Fruit fly (Drosophila melanogaster) whole organism, pupa: Measurements from ENCODE around the gene Shc.

Source experiments
- CG10348 ChIP-seq: fragments of 200-800 bp; sonication (Bioruptor generic); IDR thresholded peaks from 2 replicates; pipeline ENCODE4 v1.3.6; 2022; ENCODE audit warnings: missing biosample characterization, missing genetic modification characterization
- CG12605 ChIP-seq: fragments of 200-800 bp; sonication (Bioruptor generic); IDR thresholded peaks from 2 replicates; pipeline ENCODE4 v1.3.6; 2022; ENCODE audit warnings: missing biosample characterization, missing genetic modification characterization
- CG13204 ChIP-seq: fragments of 200-800 bp; sonication (Bioruptor generic); optimal IDR thresholded peaks from 2 replicates; lab custom pipeline; 2018; ENCODE audit warnings: missing biosample characterization, mild to moderate bottlenecking, missing genetic modification characterization, moderate library complexity
- CG14655 ChIP-seq: fragments of 200-800 bp; sonication (Bioruptor generic); optimal IDR thresholded peaks from 3 replicates; lab custom pipeline; 2017; ENCODE audit warnings: mild to moderate bottlenecking, missing biosample characterization, missing genetic modification reagents, missing genetic modification characterization
- CG15710 ChIP-seq: fragments of 200-800 bp; sonication (Bioruptor generic); optimal IDR thresholded peaks from 2 replicates; lab custom pipeline; 2018; ENCODE audit warnings: missing biosample characterization, mild to moderate bottlenecking, missing genetic modification characterization, moderate library complexity
- CG17806 ChIP-seq: fragments of 200-800 bp; sonication (Bioruptor generic); optimal IDR thresholded peaks from 2 replicates; lab custom pipeline; 2018; ENCODE audit warnings: missing biosample characterization, mild to moderate bottlenecking, missing genetic modification characterization, moderate library complexity
- CG32121 ChIP-seq: fragments of 200-800 bp; sonication (Bioruptor generic); IDR thresholded peaks from 2 replicates; pipeline ENCODE4 v1.3.6; 2022; ENCODE audit warnings: missing biosample characterization, missing genetic modification characterization
- CG34367 ChIP-seq: fragments of 200-800 bp; sonication (Bioruptor generic); optimal IDR thresholded peaks from 2 replicates; lab custom pipeline; 2018; ENCODE audit warnings: missing biosample characterization, mild to moderate bottlenecking, missing genetic modification characterization
- CG4496 ChIP-seq: fragments of 200-800 bp; sonication (Bioruptor generic); IDR thresholded peaks from 3 replicates; pipeline ENCODE4 v1.3.6; 2022; ENCODE audit warnings: missing biosample characterization, missing genetic modification characterization
- CG8159 ChIP-seq: fragments of 200-800 bp; sonication (Bioruptor generic); optimal IDR thresholded peaks from 3 replicates; lab custom pipeline; 2018; ENCODE audit warnings: missing biosample characterization, mild to moderate bottlenecking, missing genetic modification characterization, moderate library complexity
- CG8301 ChIP-seq: fragments of 200-800 bp; sonication (Bioruptor generic); optimal IDR thresholded peaks from 2 replicates; lab custom pipeline; 2018; ENCODE audit warnings: missing biosample characterization, mild to moderate bottlenecking, missing genetic modification characterization
- CG9948 ChIP-seq: fragments of 200-800 bp; sonication (Bioruptor generic); optimal IDR thresholded peaks from 2 replicates; lab custom pipeline; 2018; ENCODE audit warnings: missing biosample characterization, mild to moderate bottlenecking, missing genetic modification characterization, moderate library complexity
- D1 ChIP-seq: fragments of 200-800 bp; sonication (Bioruptor generic); optimal IDR thresholded peaks from 2 replicates; lab custom pipeline; 2018; ENCODE audit warnings: missing biosample characterization, mild to moderate bottlenecking, missing genetic modification characterization, moderate library complexity
- EcR ChIP-seq: fragments of 200-800 bp; sonication (Bioruptor generic); optimal IDR thresholded peaks from 3 replicates; lab custom pipeline; 2019; ENCODE audit warnings: missing biosample characterization, missing genetic modification characterization, mild to moderate bottlenecking, moderate library complexity, missing genetic modification reagents
- Ets98B ChIP-seq: fragments of 200-800 bp; sonication (Bioruptor generic); IDR thresholded peaks from 2 replicates; pipeline ENCODE4 v1.3.6; 2022; ENCODE audit warnings: missing biosample characterization, missing genetic modification characterization
- Pif1A ChIP-seq: fragments of 200-800 bp; sonication (Bioruptor generic); optimal IDR thresholded peaks from 3 replicates; lab custom pipeline; 2016; ENCODE audit warnings: missing biosample characterization, missing genetic modification characterization
- Pif1B ChIP-seq: fragments of 200-800 bp; sonication (Bioruptor generic); optimal IDR thresholded peaks from 3 replicates; lab custom pipeline; 2016; ENCODE audit warnings: missing biosample characterization, missing genetic modification characterization
- Snoo ChIP-seq: fragments of 200-800 bp; sonication (Bioruptor generic); optimal IDR thresholded peaks from 3 replicates; lab custom pipeline; 2017; ENCODE audit warnings: missing biosample characterization, mild to moderate bottlenecking, missing genetic modification characterization, inconsistent platforms
- fd96Ca ChIP-seq: fragments of 200-800 bp; sonication (Bioruptor generic); IDR thresholded peaks from 3 replicates; pipeline ENCODE4 v1.3.6; 2022; ENCODE audit warnings: missing biosample characterization, missing genetic modification characterization
- gl ChIP-seq: fragments of 200-800 bp; sonication (Bioruptor generic); optimal IDR thresholded peaks from 2 replicates; lab custom pipeline; 2018; ENCODE audit warnings: missing biosample characterization, mild to moderate bottlenecking, missing genetic modification characterization
- rn ChIP-seq: fragments of 200-800 bp; sonication (Bioruptor generic); IDR thresholded peaks from 2 replicates; pipeline ENCODE4 v1.3.6; 2022; ENCODE audit warnings: missing biosample characterization, missing genetic modification characterization

Gene Shc

DNA sequence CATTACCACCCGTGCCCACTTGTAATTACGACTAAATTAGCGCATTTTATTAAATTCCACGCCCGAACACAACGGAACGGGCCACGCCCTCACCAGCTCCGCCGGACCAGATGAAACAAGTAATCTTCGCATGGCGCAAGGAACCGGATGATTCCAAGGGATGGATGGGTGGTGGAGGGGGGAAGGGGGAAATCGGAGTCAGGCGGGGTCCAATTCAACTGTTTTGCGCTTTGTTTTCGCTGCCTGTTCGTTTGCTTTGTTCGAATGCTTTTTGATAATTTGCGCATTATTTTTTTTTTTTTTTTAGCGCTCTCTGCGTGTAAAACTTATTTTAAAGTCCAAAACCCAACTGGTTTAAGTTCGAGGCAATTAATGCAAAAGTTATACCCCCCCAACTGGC lies 30.1 kb upstream of the Shc start:
- TF ChIP-seq CG12605 (GFP tag; lab: Robert Waterston, UW) = peak; percentile 30; the same call in 1 of the 2 replicates
- peak; percentile 33 for TF ChIP-seq EcR (GFP tag; lab: Kevin White, UChicago)
- TF ChIP-seq CG4496 (GFP tag; lab: Robert Waterston, UW) = no peak

DNA sequence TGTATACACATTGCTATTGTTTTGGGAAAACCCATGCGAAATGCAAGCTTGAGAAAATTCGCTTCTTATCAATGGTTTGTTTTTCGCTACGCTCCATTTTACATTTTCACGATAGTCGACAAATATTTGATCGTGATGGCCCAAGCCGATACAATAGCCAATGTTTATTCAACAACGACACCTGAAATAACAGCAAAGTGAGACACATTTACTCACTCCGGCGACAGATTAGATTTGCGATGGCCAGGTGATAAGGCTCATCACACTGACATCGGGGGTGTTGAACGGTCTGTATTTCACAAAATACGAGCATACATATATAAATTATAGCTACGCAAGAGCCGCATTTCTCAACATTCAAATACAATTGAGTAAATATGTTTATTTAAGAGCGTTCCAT lies 29.7 kb upstream of the Shc start:
- TF ChIP-seq CG17806 (tag; lab: Kevin White, UChicago) (no peak), CG10348 (GFP tag; lab: Robert Waterston, UW) (no peak), CG32121 (peak; percentile 51; the same call in 1 of the 2 replicates), Pif1B (peak; percentile 12), CG8159 (tag; lab: Kevin White, UChicago) (no peak), D1 (tag; lab: Kevin White, UChicago) (no peak), CG34367 (tag; lab: Kevin White, UChicago) (no peak), Pif1A (GFP tag; lab: Kevin White, UChicago) (peak; percentile 29), CG4496 (GFP tag; lab: Robert Waterston, UW) (peak; percentile 54; the same call in 1 of the 3 replicates), Snoo (tag; lab: Kevin White, UChicago) (no peak), gl (peak; percentile 49), CG14655 (GFP tag; lab: Kevin White, UChicago) (peak; percentile 22)

dm6 chr3L:9398028-9398427 lies 28.8 kb upstream of the Shc start:
- TF ChIP-seq gl = no peak
- TF ChIP-seq CG32121 = no peak
- no peak for TF ChIP-seq CG8301 (tag; lab: Kevin White, UChicago)
- no peak for TF ChIP-seq CG13204 (GFP tag; lab: Kevin White, UChicago)
- no peak for TF ChIP-seq CG14655 (GFP tag; lab: Kevin White, UChicago)
- no peak for TF ChIP-seq CG8159 (tag; lab: Kevin White, UChicago)
- TF ChIP-seq CG9948 (tag; lab: Kevin White, UChicago) = no peak
- no peak for TF ChIP-seq CG34367 (tag; lab: Kevin White, UChicago)
- no peak for TF ChIP-seq CG12605 (GFP tag; lab: Robert Waterston, UW)
- no peak for TF ChIP-seq Ets98B (GFP tag; lab: Robert Waterston, UW)
- no peak for TF ChIP-seq Pif1B
- TF ChIP-seq, all 21 proteins: peak for 0

dm6 chr3L:9398435-9398981 lies 28.3 kb upstream of the Shc start:
- no peak for TF ChIP-seq Pif1A (GFP tag; lab: Kevin White, UChicago)
- peak; percentile 3 for TF ChIP-seq D1 (tag; lab: Kevin White, UChicago)
- no peak for TF ChIP-seq Pif1B
- TF ChIP-seq CG4496 (GFP tag; lab: Robert Waterston, UW) = peak; percentile 50; the same call in 1 of the 3 replicates
- 0 out of 2 replicates have a peak, but pooled peaks have one; percentile 46 for TF ChIP-seq Ets98B (GFP tag; lab: Robert Waterston, UW)
- TF ChIP-seq gl = no peak
- no peak for TF ChIP-seq CG13204 (GFP tag; lab: Kevin White, UChicago)
- TF ChIP-seq Snoo (tag; lab: Kevin White, UChicago) = peak; percentile 29
- TF ChIP-seq CG34367 (tag; lab: Kevin White, UChicago) = no peak
- no peak for TF ChIP-seq CG10348 (GFP tag; lab: Robert Waterston, UW)
- peak; percentile 17 for TF ChIP-seq CG9948 (tag; lab: Kevin White, UChicago)
- peak; percentile 20 for TF ChIP-seq CG8159 (tag; lab: Kevin White, UChicago)
- TF ChIP-seq CG8301 (tag; lab: Kevin White, UChicago) = no peak
- peak; percentile 35; the same call in 1 of the 2 replicates for TF ChIP-seq CG32121
- TF ChIP-seq CG17806 (tag; lab: Kevin White, UChicago) = peak; percentile 1
- 0 out of 2 replicates have a peak, but pooled peaks have one; percentile 46 for TF ChIP-seq CG12605 (GFP tag; lab: Robert Waterston, UW)
- TF ChIP-seq CG14655 (GFP tag; lab: Kevin White, UChicago) = no peak
- TF ChIP-seq EcR (GFP tag; lab: Kevin White, UChicago) = peak; percentile 86
- no peak; the same call in 2 of the 3 replicates for TF ChIP-seq fd96Ca
- no peak for TF ChIP-seq rn (GFP tag; lab: Robert Waterston, UW)
- peak; percentile 9 for TF ChIP-seq CG15710 (tag; lab: Kevin White, UChicago)

DNA sequence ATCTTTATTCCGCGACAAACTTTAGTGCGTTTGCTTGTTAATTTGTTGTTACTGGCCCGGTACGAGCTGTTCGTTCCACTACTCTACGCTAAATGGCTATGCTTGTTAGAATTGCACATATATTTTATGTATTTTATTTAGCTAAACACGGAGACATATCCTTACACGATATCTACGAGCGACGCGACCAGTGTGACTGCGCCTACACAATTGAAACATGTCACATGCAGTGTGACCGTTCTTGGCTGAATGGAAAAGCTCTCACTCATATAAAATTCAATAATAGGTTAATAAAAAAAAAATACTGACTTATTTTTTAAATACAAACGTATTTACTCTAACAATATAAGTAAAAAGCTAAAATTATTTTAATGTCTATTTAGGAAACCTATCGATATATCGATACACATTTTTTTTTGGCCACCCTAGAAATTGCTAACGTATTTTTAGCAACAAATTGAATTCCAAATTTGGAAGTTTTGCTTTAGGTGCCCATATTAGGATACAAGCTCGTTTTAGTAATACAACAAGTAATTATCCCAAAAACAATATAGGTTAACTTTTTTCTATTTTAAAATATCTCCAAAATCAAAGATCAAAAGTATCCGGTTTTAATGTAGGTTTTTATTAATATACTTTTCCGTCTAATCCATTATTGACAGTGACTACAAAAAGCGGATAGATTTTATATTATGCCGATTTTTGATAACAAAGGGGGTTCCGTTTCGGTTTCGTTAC lies 27.6 kb upstream of the Shc start, which contains the start of gene CG4080:
Gene CG4080, minus strand, starts transcription at position 215 of the 738 bp plus-strand sequence.
- TF ChIP-seq CG10348 (GFP tag; lab: Robert Waterston, UW) = no peak
- TF ChIP-seq Ets98B (GFP tag; lab: Robert Waterston, UW) = no peak
- no peak for TF ChIP-seq Pif1B
- peak; percentile 48 for TF ChIP-seq EcR (GFP tag; lab: Kevin White, UChicago)
- no peak for TF ChIP-seq CG12605 (GFP tag; lab: Robert Waterston, UW)
- TF ChIP-seq CG14655 (GFP tag; lab: Kevin White, UChicago) = no peak
- no peak for TF ChIP-seq gl
- TF ChIP-seq CG8159 (tag; lab: Kevin White, UChicago) = peak; percentile 68
- TF ChIP-seq CG8301 (tag; lab: Kevin White, UChicago) = no peak
- no peak for TF ChIP-seq CG17806 (tag; lab: Kevin White, UChicago)
- TF ChIP-seq Snoo (tag; lab: Kevin White, UChicago) = no peak
- TF ChIP-seq rn (GFP tag; lab: Robert Waterston, UW) = no peak
- no peak for TF ChIP-seq CG15710 (tag; lab: Kevin White, UChicago)
- TF ChIP-seq CG32121 = no peak
- no peak for TF ChIP-seq CG4496 (GFP tag; lab: Robert Waterston, UW)
- no peak for TF ChIP-seq CG9948 (tag; lab: Kevin White, UChicago)
- no peak for TF ChIP-seq D1 (tag; lab: Kevin White, UChicago)
- TF ChIP-seq Pif1A (GFP tag; lab: Kevin White, UChicago) = peak; percentile 28
- peak; percentile 13 for TF ChIP-seq CG34367 (tag; lab: Kevin White, UChicago)
- no peak for TF ChIP-seq CG13204 (GFP tag; lab: Kevin White, UChicago)
- no peak for TF ChIP-seq fd96Ca
